Worm (Caenorhabditis elegans) whole organism, early embryonic: Measurements from ENCODE around the gene imph-1.

Experiments
- F13C5.2 ChIP-seq: sonication (generic microtip); optimal IDR thresholded peaks from 2 replicates; lab custom pipeline; 2017; ENCODE audit warnings: mild to moderate bottlenecking, missing genetic modification characterization, inconsistent platforms, missing compliant biosample characterization
- aly-1 ChIP-seq: sonication (generic microtip); optimal IDR thresholded peaks from 2 replicates; lab custom pipeline; 2016; ENCODE audit warnings: missing genetic modification characterization, missing compliant biosample characterization
- ama-1 ChIP-seq: fragments of 150-350 bp; optimal IDR thresholded peaks from 2 replicates; lab custom pipeline; 2014
- ets-7 ChIP-seq: sonication (generic microtip); optimal IDR thresholded peaks from 2 replicates; lab custom pipeline; 2016; ENCODE audit warnings: missing genotype, missing genetic modification characterization, missing compliant biosample characterization
- flt-1 ChIP-seq: fragments of 200-800 bp; sonication (Bioruptor generic); IDR thresholded peaks from 2 replicates; pipeline ENCODE4 v1.3.6; 2022; ENCODE audit warnings: missing genetic modification characterization, missing compliant biosample characterization
- hmbx-1 ChIP-seq: sonication (generic microtip); optimal IDR thresholded peaks from 2 replicates; lab custom pipeline; 2016; ENCODE audit warnings: mild to moderate bottlenecking, missing genetic modification characterization, missing compliant biosample characterization
- hmg-4 ChIP-seq: fragments of 200-800 bp; sonication (Bioruptor generic); optimal IDR thresholded peaks from 2 replicates; lab custom pipeline; 2018; ENCODE audit warnings: mild to moderate bottlenecking, missing genetic modification characterization, missing compliant biosample characterization
- scrt-1 ChIP-seq: fragments of 200-800 bp; sonication (Bioruptor generic); IDR thresholded peaks from 2 replicates; pipeline ENCODE4 v1.3.6; 2022; ENCODE audit warnings: missing genetic modification characterization, missing compliant biosample characterization
- sea-1 ChIP-seq: fragments of 200-800 bp; sonication (Bioruptor generic); conservative IDR thresholded peaks from 2 replicates; pipeline ENCODE4 v1.3.6; 2022; ENCODE audit warnings: missing genetic modification characterization, missing compliant biosample characterization
- tbx-37 ChIP-seq: fragments of 200-800 bp; sonication (Bioruptor generic); conservative IDR thresholded peaks from 2 replicates; pipeline ENCODE4 v1.3.6; 2022; ENCODE audit warnings: missing genetic modification reagents, missing genetic modification characterization, missing compliant biosample characterization

ce11 chrIII:4560393-4560890 lies 7.0 kb downstream of the imph-1 start:
- TF ChIP-seq scrt-1 (GFP tag; lab: Robert Waterston, UW) (no peak), ama-1 (lab: Kevin White, UChicago) (no peak), hmbx-1 (tag; lab: Kevin White, UChicago) (no peak), aly-1 (tag; lab: Kevin White, UChicago) (no peak), flt-1 (no peak), tbx-37 (no peak), hmg-4 (GFP tag; lab: Kevin White, UChicago) (peak; percentile 7), ets-7 (tag; lab: Kevin White, UChicago) (no peak), F13C5.2 (tag; lab: Kevin White, UChicago) (peak; percentile 41), sea-1 (GFP tag; lab: Robert Waterston, UW) (no peak)
